Fruit fly (Drosophila melanogaster): ENCODE results near the gene mesh.

Gene mesh

dm6 chr3R:31218997-31219992 is 23.7 kb upstream of the mesh start, which contains the start of gene ATPsynC (continued):
- TF ChIP-seq pan (optimal IDR thresholded peaks at IDR 0.05) (no peak), pan (GFP tag; optimal IDR thresholded peaks at IDR 0.05 in 1 of 2, IDR thresholded peaks at IDR 0.05 in 1 of 2) (no peak), CG32772 (GFP tag; IDR thresholded peaks at IDR 0.05) (no peak), CG2120 (GFP tag; optimal IDR thresholded peaks at IDR 0.05) (peak; percentile 39), Myb (GFP tag; optimal IDR thresholded peaks at IDR 0.05) (peak; percentile 55), Hsf (GFP tag; optimal IDR thresholded peaks at IDR 0.05) (peak; percentile 44), BEAF-32 (GFP tag; optimal IDR thresholded peaks at IDR 0.05) (peak; percentile 71), fu2 (GFP tag; optimal IDR thresholded peaks at IDR 0.05) (peak; percentile 61), CG1602 (GFP tag; optimal IDR thresholded peaks at IDR 0.05) (peak; percentile 1), Lhr (GFP tag; optimal IDR thresholded peaks at IDR 0.05) (peak; percentile 99), CG9727 (GFP tag; optimal IDR thresholded peaks at IDR 0.05) (peak; percentile 44), Usf (GFP tag; optimal IDR thresholded peaks at IDR 0.05) (no peak), nerfin-1 (tag; optimal IDR thresholded peaks at IDR 0.05) (peak; percentile 77), CG7357 (GFP tag; IDR thresholded peaks at IDR 0.05) (peak; percentile 99), jigr1 (GFP tag; IDR thresholded peaks at IDR 0.05) (no peak), Sry-β (GFP tag; optimal IDR thresholded peaks at IDR 0.05) (no peak), Opbp (GFP tag; IDR thresholded peaks at IDR 0.05; ENCODE audit: partially characterized antibody) (no peak), klu (GFP tag; IDR thresholded peaks at IDR 0.05) (no peak), bowl (GFP tag; IDR thresholded peaks at IDR 0.05) (no peak), CG16779 (GFP tag; IDR thresholded peaks at IDR 0.05) (no peak), unc-4 (GFP tag; IDR thresholded peaks at IDR 0.05; ENCODE audit: partially characterized antibody) (no peak), gro (GFP tag; optimal IDR thresholded peaks at IDR 0.05) (peak; percentile 74), CG8359 (GFP tag; optimal IDR thresholded peaks at IDR 0.05; ENCODE audit: borderline replicate concordance) (no peak), ash1 (GFP tag; optimal IDR thresholded peaks at IDR 0.05) (peak; percentile 63), Lim3 (GFP tag; IDR thresholded peaks at IDR 0.05) (no peak), ap (GFP tag; IDR thresholded peaks at IDR 0.05) (no peak), cad (GFP tag; optimal IDR thresholded peaks at IDR 0.05) (no peak), E2f1 (GFP tag; IDR thresholded peaks at IDR 0.05) (no peak), Ada2b (GFP tag; IDR thresholded peaks at IDR 0.05) (no peak), CG30431 (GFP tag; optimal IDR thresholded peaks at IDR 0.05) (no peak), crc (GFP tag; optimal IDR thresholded peaks at IDR 0.05) (no peak), so (GFP tag; IDR thresholded peaks at IDR 0.05) (no peak), CG12942 (GFP tag; optimal IDR thresholded peaks at IDR 0.05) (no peak), CG15011 (GFP tag; optimal IDR thresholded peaks at IDR 0.05) (no peak), NfI (GFP tag; optimal IDR thresholded peaks at IDR 0.05) (peak; percentile 17), nom (GFP tag; optimal IDR thresholded peaks at IDR 0.05) (peak; percentile 66), CG10147 (GFP tag; optimal IDR thresholded peaks at IDR 0.05) (no peak), MESR4 (GFP tag; optimal IDR thresholded peaks at IDR 0.05) (peak; percentile 100), gem (tag; optimal IDR thresholded peaks at IDR 0.05) (peak; percentile 57), CG8388 (GFP tag; optimal IDR thresholded peaks at IDR 0.05) (no peak), hbn (GFP tag; IDR thresholded peaks at IDR 0.05; ENCODE audit: partially characterized antibody) (no peak), B-H2 (GFP tag; optimal IDR thresholded peaks at IDR 0.05) (peak; percentile 45), hkb (optimal IDR thresholded peaks at IDR 0.05) (peak; percentile 31), hkb (GFP tag; IDR thresholded peaks at IDR 0.05) (no peak), Deaf1 (tag; optimal IDR thresholded peaks at IDR 0.05) (peak; percentile 38), dm (GFP tag; optimal IDR thresholded peaks at IDR 0.05) (peak; percentile 39), CG1832 (GFP tag; optimal IDR thresholded peaks at IDR 0.05) (no peak), ATbp (GFP tag; optimal IDR thresholded peaks at IDR 0.05) (no peak), lola (GFP tag; optimal IDR thresholded peaks at IDR 0.05) (peak in 1 of 3 experiments; percentile 94)
